Worm (Caenorhabditis elegans): ENCODE measurements around the gene nipa-1.

The nipa-1 gene

ce11 chrIII:3127074-3127596 is at the start of gene nipa-1:
nipa-1 (minus strand) TSS chrIII:3127124.
- peak; percentile 92 for TF ChIP-seq madf-6 (GFP tag; IDR thresholded peaks at IDR 0.05)
- no peak for TF ChIP-seq efl-1 (GFP tag; optimal IDR thresholded peaks at IDR 0.05)
- peak; percentile 95 for TF ChIP-seq xnd-1 (tag; optimal IDR thresholded peaks at IDR 0.05)
- no peak for TF ChIP-seq ets-4 (GFP tag; optimal IDR thresholded peaks at IDR 0.05)
- TF ChIP-seq ceh-91 (GFP tag; IDR thresholded peaks at IDR 0.05) = peak; percentile 6; the same call in 1 of the 2 replicates
- no peak for TF ChIP-seq F55B11.4 (tag; optimal IDR thresholded peaks at IDR 0.05; ENCODE audit: borderline replicate concordance, insufficient read depth)
- no peak for TF ChIP-seq lin-40 (tag; optimal IDR thresholded peaks at IDR 0.05)
- no peak for TF ChIP-seq bed-2 (GFP tag; IDR thresholded peaks at IDR 0.05)
- peak; percentile 96 for TF ChIP-seq lsl-1 (GFP tag; optimal IDR thresholded peaks at IDR 0.05)
- no peak for TF ChIP-seq B0035.1 (tag; optimal IDR thresholded peaks at IDR 0.05)
- no peak for TF ChIP-seq nhr-27 (tag; optimal IDR thresholded peaks at IDR 0.05)
- TF ChIP-seq madf-8 (GFP tag; conservative IDR thresholded peaks at IDR 0.05) = peak; percentile 74
- TF ChIP-seq athp-1 (tag; optimal IDR thresholded peaks at IDR 0.05) = no peak
- TF ChIP-seq egl-18 (GFP tag; IDR thresholded peaks at IDR 0.05) = no peak
- no peak for TF ChIP-seq ztf-28 (GFP tag; IDR thresholded peaks at IDR 0.05)
- TF ChIP-seq mel-28 (tag; optimal IDR thresholded peaks at IDR 0.05; ENCODE audit: borderline replicate concordance) = no peak
- peak; percentile 45 for TF ChIP-seq D2030.7 (GFP tag; IDR thresholded peaks at IDR 0.05)
- no peak for TF ChIP-seq K12H6.12 (tag; optimal IDR thresholded peaks at IDR 0.05)
- TF ChIP-seq ZK185.1 (tag; optimal IDR thresholded peaks at IDR 0.05; ENCODE audit: poor library complexity, severe bottlenecking) = no peak
- no peak for TF ChIP-seq dox-1 (GFP tag; IDR thresholded peaks at IDR 0.05)
- no peak for TF ChIP-seq F57C9.4 (tag; optimal IDR thresholded peaks at IDR 0.05)
- no peak for TF ChIP-seq lsy-27 (tag; optimal IDR thresholded peaks at IDR 0.05; ENCODE audit: borderline replicate concordance, insufficient read depth)
- TF ChIP-seq hlh-26 (GFP tag; conservative IDR thresholded peaks at IDR 0.05) = no peak
- TF ChIP-seq ztf-6 (GFP tag; IDR thresholded peaks at IDR 0.05) = no peak
- TF ChIP-seq rec-8 (tag; optimal IDR thresholded peaks at IDR 0.05) = no peak
- TF ChIP-seq hmg-1.2 (GFP tag; IDR thresholded peaks at IDR 0.05) = no peak
- TF ChIP-seq F33H1.4 (GFP tag; IDR thresholded peaks at IDR 0.05) = peak; percentile 90
- TF ChIP-seq dpl-1 (GFP tag; optimal IDR thresholded peaks at IDR 0.05) = peak; percentile 20
- TF ChIP-seq rpc-1 (optimal IDR thresholded peaks at IDR 0.05) = no peak
- no peak for TF ChIP-seq rpc-1 (tag; optimal IDR thresholded peaks at IDR 0.05)
- no peak for TF ChIP-seq snpc-1.1 (tag; optimal IDR thresholded peaks at IDR 0.05; ENCODE audit: insufficient read depth)
- TF ChIP-seq C17E4.6 (GFP tag; IDR thresholded peaks at IDR 0.05) = no peak
- no peak for TF ChIP-seq die-1 (tag; optimal IDR thresholded peaks at IDR 0.05)

ce11 chrIII:3174985-3175384 is 48.1 kb upstream of the nipa-1 start, which contains the start of gene R148.3:
R148.3 (plus strand) TSS chrIII:3175331.
- TF ChIP-seq ztf-3 (GFP tag; optimal IDR thresholded peaks at IDR 0.05) (no peak), let-607 (tag; optimal IDR thresholded peaks at IDR 0.05) (peak; percentile 92 to 96), chd-7 (tag; optimal IDR thresholded peaks at IDR 0.05) (no peak), nfyb-1 (GFP tag; IDR thresholded peaks at IDR 0.05) (0 out of 2 replicates have a peak, but pooled peaks have one; percentile 30), ztf-22 (GFP tag; optimal IDR thresholded peaks at IDR 0.05) (no peak), F52B5.7 (tag; optimal IDR thresholded peaks at IDR 0.05) (no peak), F55B11.4 (tag; optimal IDR thresholded peaks at IDR 0.05; ENCODE audit: borderline replicate concordance, insufficient read depth) (no peak), akir-1 (GFP tag; optimal IDR thresholded peaks at IDR 0.05) (no peak), egl-44 (GFP tag; IDR thresholded peaks at IDR 0.05) (no peak), bed-2 (GFP tag; IDR thresholded peaks at IDR 0.05) (no peak), hmg-20 (GFP tag; IDR thresholded peaks at IDR 0.05) (no peak), ZK185.1 (tag; optimal IDR thresholded peaks at IDR 0.05; ENCODE audit: poor library complexity, severe bottlenecking) (no peak), atf-7 (tag; optimal IDR thresholded peaks at IDR 0.05) (no peak), unc-62 (GFP tag; optimal IDR thresholded peaks at IDR 0.05) (no peak), ztf-18 (tag; optimal IDR thresholded peaks at IDR 0.05) (peak; percentile 73), aptf-3 (GFP tag; IDR thresholded peaks at IDR 0.05) (no peak), sea-2 (GFP tag; IDR thresholded peaks at IDR 0.05) (no peak), nhr-90 (tag; optimal IDR thresholded peaks at IDR 0.05) (no peak), F22D6.2 (tag; optimal IDR thresholded peaks at IDR 0.05) (no peak)
